Fruit fly (Drosophila melanogaster): Measurements from ENCODE around the gene yellow-k.
A peak's percentile ranks its signal among the peaks of the same experiment; 100 is the strongest.

The yellow-k gene

DNA sequence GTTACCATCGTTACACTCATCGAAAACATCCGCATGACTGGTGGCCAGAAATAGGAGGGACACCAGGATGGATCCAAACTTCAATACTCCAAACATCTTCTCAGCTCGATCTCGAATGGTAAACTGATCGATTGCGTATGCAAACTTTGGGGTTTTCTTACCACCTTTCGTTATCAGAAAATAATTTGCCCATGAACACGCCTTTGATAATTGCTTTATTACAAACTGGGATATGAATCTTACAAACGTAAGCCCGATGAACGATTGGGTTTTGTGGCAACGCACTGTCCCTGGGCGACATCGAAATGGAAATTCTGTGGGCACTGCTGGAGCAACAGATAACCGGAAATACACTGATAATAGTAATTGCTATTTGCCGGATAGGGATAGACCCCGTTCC lies 6.3 kb downstream of the yellow-k start, which contains the start of gene CG33985:
Gene CG33985, minus strand, starts transcription at position 101 of the 400 bp plus-strand sequence.
- TF ChIP-seq CG11085 (GFP tag; IDR thresholded peaks at IDR 0.05), result no peak
- TF ChIP-seq B-H2 (GFP tag; optimal IDR thresholded peaks at IDR 0.05), result no peak
- no peak for TF ChIP-seq hkb (optimal IDR thresholded peaks at IDR 0.05)
- no peak for TF ChIP-seq hkb (GFP tag; IDR thresholded peaks at IDR 0.05)
- no peak for TF ChIP-seq al (GFP tag; IDR thresholded peaks at IDR 0.05)
- no peak for TF ChIP-seq Hey (tag; optimal IDR thresholded peaks at IDR 0.05)

DNA sequence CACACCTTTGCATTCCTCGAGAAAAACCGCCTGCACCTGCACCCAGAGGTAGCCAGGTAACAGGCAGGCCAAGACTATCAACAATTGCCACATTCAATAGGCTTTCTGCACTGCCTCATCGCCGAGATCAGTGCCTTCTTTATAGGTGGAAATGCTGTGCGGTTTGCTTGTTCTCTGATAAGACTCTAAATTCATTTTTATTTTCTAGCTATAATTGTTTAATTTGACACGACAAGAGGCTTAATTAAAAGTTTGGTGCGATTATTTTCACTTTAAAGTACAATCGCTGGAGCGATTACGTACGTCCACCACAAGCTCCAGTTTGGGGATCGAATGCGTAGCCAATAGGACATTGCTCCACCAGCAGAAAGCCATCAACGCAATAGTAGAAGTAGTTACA lies 7.0 kb downstream of the yellow-k start, which contains the start of gene CG42729:
Gene CG42729, minus strand, starts transcription at position 101 of the 400 bp plus-strand sequence.
- no peak for TF ChIP-seq bigmax (GFP tag; optimal IDR thresholded peaks at IDR 0.05)

DNA sequence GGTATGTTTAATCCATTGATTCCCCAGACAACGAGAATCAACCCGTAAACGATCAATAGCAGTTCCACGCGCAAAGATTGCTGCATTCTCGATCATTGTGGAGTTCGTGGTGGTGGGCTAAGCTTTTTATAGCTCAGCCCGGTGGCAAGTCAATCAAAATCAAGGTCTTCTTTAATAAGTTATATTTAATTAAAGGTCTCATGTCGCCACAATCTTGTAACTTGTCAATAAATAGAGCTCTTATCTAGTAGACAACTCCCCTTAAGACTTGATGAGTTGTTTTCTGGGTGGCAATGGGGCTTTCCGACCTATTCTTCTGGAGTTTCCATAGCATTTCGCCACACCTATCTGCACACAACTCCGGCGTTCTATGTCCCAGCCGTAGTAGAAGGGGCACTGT lies 7.7 kb downstream of the yellow-k start, which contains the start of gene CG42728:
Gene CG42728, minus strand, starts transcription at position 101 of the 400 bp plus-strand sequence.
- TF ChIP-seq CG8290 (GFP tag; optimal IDR thresholded peaks at IDR 0.05) (no peak), CG8290 (tag; optimal IDR thresholded peaks at IDR 0.05) (no peak), Fer3 (tag; optimal IDR thresholded peaks at IDR 0.05) (no peak), Abd-B (GFP tag; optimal IDR thresholded peaks at IDR 0.05) (no peak), eve (GFP tag; optimal IDR thresholded peaks at IDR 0.05) (no peak), CG31365 (tag; optimal IDR thresholded peaks at IDR 0.05) (no peak), Mad (GFP tag; optimal IDR thresholded peaks at IDR 0.05) (no peak), Pdp1 (GFP tag; optimal IDR thresholded peaks at IDR 0.05) (no peak), Med (GFP tag) (no peak), CG7963 (GFP tag; IDR thresholded peaks at IDR 0.05; ENCODE audit: partially characterized antibody) (no peak), bsh (GFP tag; optimal IDR thresholded peaks at IDR 0.05) (no peak), CG3281 (GFP tag; optimal IDR thresholded peaks at IDR 0.05) (no peak), CG32532 (GFP tag; IDR thresholded peaks at IDR 0.05) (no peak), CG14050 (GFP tag; IDR thresholded peaks at IDR 0.05) (no peak), CG7928 (GFP tag; optimal IDR thresholded peaks at IDR 0.05) (no peak), B-H2 (GFP tag; optimal IDR thresholded peaks at IDR 0.05) (no peak), CG8765 (GFP tag; IDR thresholded peaks at IDR 0.05) (no peak)

DNA sequence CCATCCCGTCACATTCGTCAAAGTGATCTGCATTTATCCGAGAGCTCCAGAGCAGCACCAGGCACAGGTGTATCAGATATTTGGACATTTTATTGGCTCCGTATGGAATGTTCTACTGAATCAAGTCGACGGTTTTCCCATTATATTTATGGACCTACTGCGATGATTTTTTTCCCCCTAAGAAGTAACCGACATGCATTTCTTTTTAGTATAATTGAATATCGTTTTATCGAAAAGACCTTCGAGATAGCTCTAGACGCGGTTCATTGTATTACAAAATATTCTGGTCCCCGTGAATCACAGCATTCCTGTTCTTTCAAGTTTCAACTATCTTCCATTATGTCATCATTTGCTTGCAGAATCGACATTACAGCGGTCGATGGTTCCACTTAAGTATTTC lies 8.7 kb downstream of the yellow-k start, which contains the start of gene obst-H:
Gene obst-H, minus strand, starts transcription at position 101 of the 400 bp plus-strand sequence.
- TF ChIP-seq Hey (tag; optimal IDR thresholded peaks at IDR 0.05) (no peak), sens (GFP tag) (peak; percentile 7)

DNA sequence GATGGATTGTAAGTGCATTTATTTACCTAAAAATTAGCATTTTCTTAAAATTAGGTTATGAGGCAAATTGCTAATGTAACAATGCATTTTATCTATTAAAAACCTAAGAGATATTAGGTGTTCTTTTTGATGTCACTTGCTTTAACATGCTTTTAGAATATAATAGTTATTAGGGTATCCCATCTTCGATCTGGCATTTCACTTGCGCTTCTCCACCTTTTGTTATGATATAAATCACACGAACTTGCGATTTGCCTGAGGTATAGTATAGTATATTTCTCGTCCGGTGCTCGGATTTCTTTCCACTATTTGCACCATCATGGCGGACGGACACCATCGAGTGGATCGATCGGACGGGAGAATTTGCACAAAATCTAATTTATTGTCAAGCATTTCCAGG lies 9.7 kb downstream of the yellow-k start:
- TF ChIP-seq D19A (tag; optimal IDR thresholded peaks at IDR 0.05) (peak; percentile 58), br (optimal IDR thresholded peaks at IDR 0.05) (no peak), Side (GFP tag; optimal IDR thresholded peaks at IDR 0.05) (no peak), sc (optimal IDR thresholded peaks at IDR 0.05) (no peak), sc (GFP tag; optimal IDR thresholded peaks at IDR 0.05) (no peak), CG17912 (GFP tag; optimal IDR thresholded peaks at IDR 0.05) (no peak), HLH4C (GFP tag; IDR thresholded peaks at IDR 0.05; ENCODE audit: partially characterized antibody) (no peak), Med (GFP tag) (peak; percentile 66), ro (GFP tag; IDR thresholded peaks at IDR 0.05) (no peak)

DNA sequence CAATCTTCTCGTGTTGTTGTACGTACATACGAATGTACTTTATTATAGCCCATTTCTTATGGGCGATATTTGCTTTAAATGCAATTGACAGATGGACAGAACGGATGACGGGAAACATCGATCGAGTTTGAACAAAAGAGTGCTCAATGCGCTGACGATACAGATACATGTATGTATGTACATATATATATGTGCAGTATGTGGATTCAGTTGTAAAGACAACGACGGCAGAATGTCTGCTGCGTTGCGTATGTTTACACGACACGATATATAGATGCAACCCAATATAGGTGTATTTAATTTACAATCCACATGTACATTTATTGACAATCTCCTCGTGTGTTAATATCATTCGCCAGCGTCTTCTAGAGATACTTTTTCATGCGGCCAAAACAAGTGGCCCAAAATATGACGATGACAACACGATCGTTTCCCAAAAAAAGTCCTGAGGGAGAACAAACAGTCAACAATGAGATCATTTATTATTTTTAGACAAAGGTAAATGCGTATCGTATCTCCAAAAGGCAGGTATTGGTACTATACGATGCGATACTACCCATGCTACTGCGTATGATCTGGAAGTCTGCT lies 10.3 kb downstream of the yellow-k start:
- TF ChIP-seq CG14710 (tag; optimal IDR thresholded peaks at IDR 0.05), result peak; percentile 28
- no peak for TF ChIP-seq rib (GFP tag; IDR thresholded peaks at IDR 0.05)
- TF ChIP-seq zf30C (GFP tag; optimal IDR thresholded peaks at IDR 0.05), result no peak
- no peak for TF ChIP-seq CG17829 (tag; optimal IDR thresholded peaks at IDR 0.05)
- TF ChIP-seq CG8924 (tag; optimal IDR thresholded peaks at IDR 0.05), result peak; percentile 3
- TF ChIP-seq Neu2 (GFP tag; optimal IDR thresholded peaks at IDR 0.05; ENCODE audit: borderline replicate concordance), result no peak
- peak; percentile 37; the same call in 1 of the 2 replicates for TF ChIP-seq CG4360 (GFP tag; IDR thresholded peaks at IDR 0.05)
- no peak for TF ChIP-seq gsb (GFP tag; IDR thresholded peaks at IDR 0.05)
- no peak for TF ChIP-seq D (optimal IDR thresholded peaks at IDR 0.05)
- TF ChIP-seq D (GFP tag; optimal IDR thresholded peaks at IDR 0.05), result peak; percentile 17
- no peak for TF ChIP-seq Optix (GFP tag; IDR thresholded peaks at IDR 0.05)
- no peak for TF ChIP-seq CG2889 (GFP tag; IDR thresholded peaks at IDR 0.05)
- TF ChIP-seq NK7.1 (GFP tag; optimal IDR thresholded peaks at IDR 0.05), result no peak

All from whole organism, embryonic.